Fruit fly (Drosophila melanogaster): Measurements from ENCODE around the gene Msp300.

Msp300 gene

DNA sequence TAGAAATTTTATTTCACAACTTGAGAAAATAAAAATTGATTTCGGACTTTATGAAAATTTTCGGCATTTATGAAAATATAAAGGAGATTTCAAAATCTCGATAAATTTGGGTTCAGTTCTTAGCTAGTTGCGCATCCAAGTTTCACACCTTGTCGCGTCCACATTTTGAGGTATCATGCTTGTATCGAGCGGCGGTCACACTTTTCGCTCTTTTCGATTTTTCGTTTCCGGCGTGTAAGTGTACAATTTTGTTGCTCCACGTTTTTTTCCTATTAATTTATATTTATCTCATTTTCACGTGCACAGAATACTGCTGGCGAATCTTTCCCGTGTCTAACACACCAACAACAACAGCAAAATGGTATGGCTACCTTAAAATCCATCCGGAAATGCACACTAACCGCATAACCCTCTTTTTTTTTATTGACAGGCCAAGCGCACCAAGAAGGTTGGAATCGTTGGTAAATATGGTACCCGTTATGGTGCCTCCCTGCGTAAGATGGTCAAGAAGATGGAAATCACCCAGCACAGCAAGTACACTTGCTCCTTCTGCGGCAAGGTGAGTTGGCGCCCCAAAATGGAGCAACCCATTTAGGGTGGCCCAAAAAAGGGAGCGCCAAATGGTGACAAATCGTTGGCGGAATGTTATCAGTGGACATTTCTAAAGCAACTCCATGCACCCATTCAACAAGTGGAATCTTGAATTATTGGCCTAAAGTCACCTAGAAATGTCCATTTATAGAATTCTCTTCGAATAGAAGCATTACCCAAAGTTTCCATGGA, 29.7 kb upstream of the Msp300 start, which contains the start of gene RpL37A (continued):
- TF ChIP-seq toy (GFP tag; IDR thresholded peaks at IDR 0.05) (0 out of 2 replicates have a peak, but pooled peaks have one; percentile 29), CG33213 (GFP tag; optimal IDR thresholded peaks at IDR 0.05) (peak; percentile 96), zfh2 (GFP tag; optimal IDR thresholded peaks at IDR 0.05) (peak; percentile 29), Elba2 (GFP tag; optimal IDR thresholded peaks at IDR 0.05) (no peak), CG15073 (GFP tag; optimal IDR thresholded peaks at IDR 0.05) (no peak), gcm (GFP tag; optimal IDR thresholded peaks at IDR 0.05) (peak; percentile 56), Ada2b (GFP tag; IDR thresholded peaks at IDR 0.05) (peak; percentile 43; the same call in 1 of the 2 replicates), CG42726 (GFP tag; IDR thresholded peaks at IDR 0.05; ENCODE audit: partially characterized antibody) (peak; percentile 65), grn (GFP tag; optimal IDR thresholded peaks at IDR 0.05) (peak; percentile 77), MTF-1 (GFP tag; optimal IDR thresholded peaks at IDR 0.05; ENCODE audit: borderline replicate concordance) (peak; percentile 94), amos (GFP tag; IDR thresholded peaks at IDR 0.05; ENCODE audit: partially characterized antibody) (peak; percentile 48), wdn (GFP tag; IDR thresholded peaks at IDR 0.05) (peak; percentile 56; the same call in 1 of the 2 replicates), dpn (GFP tag; optimal IDR thresholded peaks at IDR 0.05) (peak; percentile 72 to 90), CG9609 (GFP tag; optimal IDR thresholded peaks at IDR 0.05) (peak; percentile 47), CG9932 (GFP tag; IDR thresholded peaks at IDR 0.05) (no peak), CG10366 (GFP tag; IDR thresholded peaks at IDR 0.05) (peak; percentile 74), dysf (GFP tag; IDR thresholded peaks at IDR 0.05) (peak; percentile 55; the same call in 1 of the 3 replicates), row (GFP tag; IDR thresholded peaks at IDR 0.05) (peak; percentile 64), Deaf1 (tag; optimal IDR thresholded peaks at IDR 0.05) (no peak), slou (GFP tag; optimal IDR thresholded peaks at IDR 0.05) (peak; percentile 79), insv (GFP tag; optimal IDR thresholded peaks at IDR 0.05) (peak in 1 of 2 experiments; percentile 73), CG11247 (GFP tag; IDR thresholded peaks at IDR 0.05) (peak; percentile 74), Atf-2 (GFP tag; optimal IDR thresholded peaks at IDR 0.05) (peak; percentile 63), NC2β (GFP tag; optimal IDR thresholded peaks at IDR 0.05) (peak; percentile 94), CG17612 (GFP tag; IDR thresholded peaks at IDR 0.05) (no peak; the same call in 1 of the 2 replicates), cad (GFP tag; optimal IDR thresholded peaks at IDR 0.05) (no peak), CG3065 (GFP tag; optimal IDR thresholded peaks at IDR 0.05) (no peak), gcm2 (GFP tag; optimal IDR thresholded peaks at IDR 0.05) (peak; percentile 72), Aef1 (GFP tag; IDR thresholded peaks at IDR 0.05) (no peak; the same call in 2 of the 3 replicates), CG7745 (tag; optimal IDR thresholded peaks at IDR 0.05) (peak; percentile 4), ham (GFP tag; IDR thresholded peaks at IDR 0.05) (0 out of 2 replicates have a peak, but pooled peaks have one; percentile 21), Opbp (GFP tag; IDR thresholded peaks at IDR 0.05; ENCODE audit: partially characterized antibody) (peak; percentile 48; the same call in 1 of the 3 replicates), CG2199 (GFP tag; IDR thresholded peaks at IDR 0.05) (peak; percentile 89), z (GFP tag; IDR thresholded peaks at IDR 0.05) (peak; percentile 27; the same call in 1 of the 3 replicates), crc (GFP tag; optimal IDR thresholded peaks at IDR 0.05) (peak; percentile 77), CG18764 (GFP tag; optimal IDR thresholded peaks at IDR 0.05) (peak; percentile 78), chm (GFP tag; IDR thresholded peaks at IDR 0.05) (peak; percentile 84), scrt (GFP tag; optimal IDR thresholded peaks at IDR 0.05) (peak; percentile 83), CG4404 (GFP tag; IDR thresholded peaks at IDR 0.05) (no peak), pros (GFP tag; optimal IDR thresholded peaks at IDR 0.05) (peak; percentile 4), CG2120 (GFP tag; optimal IDR thresholded peaks at IDR 0.05) (peak; percentile 53), CG6813 (GFP tag; optimal IDR thresholded peaks at IDR 0.05) (peak; percentile 87), CG17361 (GFP tag; IDR thresholded peaks at IDR 0.05) (peak; percentile 78), nerfin-2 (GFP tag; IDR thresholded peaks at IDR 0.05; ENCODE audit: partially characterized antibody) (no peak), fd3F (GFP tag; optimal IDR thresholded peaks at IDR 0.05) (peak; percentile 55), CG10431 (GFP tag; optimal IDR thresholded peaks at IDR 0.05) (peak; percentile 85), CG17385 (GFP tag; optimal IDR thresholded peaks at IDR 0.05) (peak; percentile 65), CG34224 (GFP tag; IDR thresholded peaks at IDR 0.05; ENCODE audit: partially characterized antibody) (0 out of 3 replicates have a peak, but pooled peaks have one; percentile 20), CG3163 (GFP tag; optimal IDR thresholded peaks at IDR 0.05) (peak; percentile 63)

All from whole organism, embryonic.